Worm (Caenorhabditis elegans) whole organism, early embryonic: ENCODE results near the gene cat-1.

ENCODE experiments used
- aly-1 ChIP-seq: sonication (generic microtip); optimal IDR thresholded peaks from 2 replicates; lab custom pipeline; 2016; ENCODE audit warnings: missing genetic modification characterization, missing compliant biosample characterization
- ama-1 ChIP-seq: fragments of 150-350 bp; optimal IDR thresholded peaks from 2 replicates; lab custom pipeline; 2014
- hmbx-1 ChIP-seq: sonication (generic microtip); optimal IDR thresholded peaks from 2 replicates; lab custom pipeline; 2016; ENCODE audit warnings: mild to moderate bottlenecking, missing genetic modification characterization, missing compliant biosample characterization
- hnd-1 ChIP-seq: sonication (generic microtip); optimal IDR thresholded peaks from 2 replicates; lab custom pipeline; 2016; ENCODE audit warnings: missing genetic modification characterization, missing compliant biosample characterization
- sea-1 ChIP-seq: fragments of 200-800 bp; sonication (Bioruptor generic); conservative IDR thresholded peaks from 2 replicates; pipeline ENCODE4 v1.3.6; 2022; ENCODE audit warnings: missing genetic modification characterization, missing compliant biosample characterization
- tbx-11 ChIP-seq: fragments of 200-800 bp; sonication (Bioruptor generic); IDR thresholded peaks from 2 replicates; pipeline ENCODE4 v1.3.6; 2022; ENCODE audit warnings: missing genetic modification characterization, missing compliant biosample characterization
- tra-4 ChIP-seq: sonication (generic microtip); optimal IDR thresholded peaks from 2 replicates; lab custom pipeline; 2017; ENCODE audit warnings: missing genetic modification characterization, missing compliant biosample characterization

ce11 chrX:5715831-5716364 is 5.4 kb upstream of the cat-1 start:
- no peak for TF ChIP-seq tbx-11 (GFP tag; lab: Robert Waterston, UW)
- TF ChIP-seq aly-1 (tag; lab: Kevin White, UChicago) = no peak
- no peak for TF ChIP-seq hnd-1 (tag; lab: Kevin White, UChicago)
- TF ChIP-seq hmbx-1 = no peak
- no peak for TF ChIP-seq tra-4 (tag; lab: Kevin White, UChicago)
- no peak for TF ChIP-seq sea-1 (GFP tag; lab: Robert Waterston, UW)
- TF ChIP-seq ama-1 (lab: Kevin White, UChicago) = no peak
